Fruit fly (Drosophila melanogaster) whole organism, embryonic: ENCODE measurements around the gene CG1143.
A peak's percentile ranks its signal among the peaks of the same experiment; 100 is the strongest.

Experiments used
- Awh ChIP-seq: fragments of 200-800 bp; sonication (Bioruptor generic); IDR thresholded peaks from 2 replicates; pipeline ENCODE4, ENCODE4 v1.3.6; 2022; ENCODE audit warnings: missing biosample characterization, missing genetic modification characterization
- CG12104 ChIP-seq: fragments of 200-800 bp; sonication (Bioruptor generic); optimal IDR thresholded peaks from 3 replicates; lab custom pipeline; 2016; ENCODE audit warnings: missing biosample characterization, missing genetic modification characterization
- CG12236 ChIP-seq: fragments of 200-800 bp; sonication (Bioruptor generic); optimal IDR thresholded peaks from 2 replicates; lab custom pipeline; 2016; ENCODE audit warnings: missing biosample characterization, missing genetic modification characterization
- CG13287 ChIP-seq: fragments of 200-800 bp; sonication (Bioruptor generic); IDR thresholded peaks from 2 replicates; pipeline ENCODE4 v1.3.6; 2022; ENCODE audit warnings: missing biosample characterization, missing genetic modification characterization; ENCODE audit not compliant: partially characterized antibody
- CG13894 ChIP-seq: fragments of 200-800 bp; sonication (Bioruptor generic); optimal IDR thresholded peaks from 3 replicates; lab custom pipeline; 2018; ENCODE audit warnings: missing biosample characterization, mild to moderate bottlenecking, missing genetic modification characterization, moderate library complexity
- CG14965 ChIP-seq: fragments of 200-800 bp; sonication (Bioruptor generic); optimal IDR thresholded peaks from 2 replicates; lab custom pipeline; 2016; ENCODE audit warnings: missing biosample characterization, missing genetic modification characterization, borderline replicate concordance
- CG15601 ChIP-seq: fragments of 200-800 bp; sonication (Bioruptor generic); optimal IDR thresholded peaks from 3 replicates; lab custom pipeline; 2019; ENCODE audit warnings: missing biosample characterization, mild to moderate bottlenecking, missing genetic modification characterization, moderate library complexity
- CG1792 ChIP-seq: fragments of 200-800 bp; sonication (Bioruptor generic); optimal IDR thresholded peaks from 2 replicates; lab custom pipeline; 2016; ENCODE audit warnings: missing biosample characterization, missing genetic modification characterization
- CG18011 ChIP-seq: fragments of 200-800 bp; sonication (Bioruptor generic); optimal IDR thresholded peaks from 2 replicates; lab custom pipeline; 2017; ENCODE audit warnings: missing biosample characterization, missing genetic modification characterization, mild to moderate bottlenecking, moderate library complexity, missing genotype
- CG18599 ChIP-seq: fragments of 200-800 bp; sonication (Bioruptor generic); optimal IDR thresholded peaks from 3 replicates; lab custom pipeline; 2017; ENCODE audit warnings: missing biosample characterization, missing genetic modification characterization, mild to moderate bottlenecking, moderate library complexity, missing genetic modification reagents
- CG18619 ChIP-seq: fragments of 200-800 bp; sonication (Bioruptor generic); optimal IDR thresholded peaks from 3 replicates; lab custom pipeline; 2017; ENCODE audit warnings: missing biosample characterization, mild to moderate bottlenecking, missing genetic modification characterization
- CG31365 ChIP-seq: fragments of 200-800 bp; sonication (Bioruptor generic); optimal IDR thresholded peaks from 2 replicates; lab custom pipeline; 2018; ENCODE audit warnings: missing biosample characterization, mild to moderate bottlenecking, missing genetic modification characterization
- CG32767 ChIP-seq: fragments of 200-800 bp; sonication (Bioruptor generic); IDR thresholded peaks from 2 replicates; pipeline ENCODE4 v1.3.6; 2022; ENCODE audit warnings: missing biosample characterization, missing genetic modification characterization
- CG3847 ChIP-seq: fragments of 200-800 bp; sonication (Bioruptor generic); IDR thresholded peaks from 2 replicates; pipeline ENCODE4 v1.3.6; 2022; ENCODE audit warnings: missing biosample characterization, missing genetic modification characterization
- CG4328 ChIP-seq: fragments of 200-800 bp; sonication (Bioruptor generic); optimal IDR thresholded peaks from 3 replicates; lab custom pipeline; 2017; ENCODE audit warnings: missing biosample characterization, missing genetic modification reagents, missing genetic modification characterization
- CG6813 ChIP-seq: fragments of 200-800 bp; sonication (Bioruptor generic); optimal IDR thresholded peaks from 2 replicates; lab custom pipeline; 2017; ENCODE audit warnings: missing biosample characterization, missing genetic modification characterization, mild to moderate bottlenecking, moderate library complexity, missing genetic modification reagents
- CG7357 ChIP-seq: fragments of 200-800 bp; sonication (Bioruptor generic); IDR thresholded peaks from 3 replicates; pipeline ENCODE4 v1.3.6; 2022; ENCODE audit warnings: missing biosample characterization, missing genetic modification characterization
- CG8290 ChIP-seq, 3 experiments: fragments of 200-800 bp; sonication (Bioruptor generic); optimal IDR thresholded peaks; 2 replicates each; lab custom pipeline; 2016 to 2019; ENCODE audit warnings: missing biosample characterization in 3 of 3, missing genetic modification characterization in 3 of 3, mild to moderate bottlenecking in 2 of 3, moderate library complexity in 1 of 3
- CG8359 ChIP-seq: fragments of 200-800 bp; sonication (Bioruptor generic); optimal IDR thresholded peaks from 2 replicates; lab custom pipeline; 2017; ENCODE audit warnings: missing biosample characterization, mild to moderate bottlenecking, missing genetic modification characterization, borderline replicate concordance
- CG9609 ChIP-seq: fragments of 200-800 bp; sonication (Bioruptor generic); optimal IDR thresholded peaks from 3 replicates; lab custom pipeline; 2016; ENCODE audit warnings: missing biosample characterization, missing genetic modification characterization
- D19B ChIP-seq: fragments of 200-800 bp; sonication (Bioruptor generic); optimal IDR thresholded peaks from 2 replicates; lab custom pipeline; 2017; ENCODE audit warnings: missing biosample characterization, mild to moderate bottlenecking, missing genetic modification characterization
- E2f2 ChIP-seq: fragments of 200-800 bp; sonication (Bioruptor generic); IDR thresholded peaks from 2 replicates; pipeline ENCODE4 v1.3.6; 2022; ENCODE audit warnings: missing biosample characterization, missing genetic modification characterization
- Fer2 ChIP-seq: fragments of 200-800 bp; sonication (Bioruptor generic); optimal IDR thresholded peaks from 2 replicates; lab custom pipeline; 2018; ENCODE audit warnings: missing biosample characterization, mild to moderate bottlenecking, missing genetic modification characterization, moderate library complexity
- HLH4C ChIP-seq: fragments of 200-800 bp; sonication (Bioruptor generic); IDR thresholded peaks from 3 replicates; pipeline ENCODE4 v1.3.6; 2022; ENCODE audit warnings: missing biosample characterization, missing genetic modification characterization; ENCODE audit not compliant: partially characterized antibody
- Hand ChIP-seq: fragments of 200-800 bp; sonication (Bioruptor generic); optimal IDR thresholded peaks from 2 replicates; lab custom pipeline; 2017; ENCODE audit warnings: mild to moderate bottlenecking, missing biosample characterization, missing genetic modification reagents, missing genetic modification characterization
- MBD-R2 ChIP-seq: fragments of 200-800 bp; sonication (Bioruptor generic); IDR thresholded peaks from 2 replicates; pipeline ENCODE4 v1.3.6; 2022; ENCODE audit warnings: missing biosample characterization, missing genetic modification characterization
- Oaz ChIP-seq: fragments of 200-800 bp; sonication (Bioruptor generic); IDR thresholded peaks from 2 replicates; pipeline ENCODE4 v1.3.6; 2022; ENCODE audit warnings: missing biosample characterization, missing genetic modification characterization
- Poxn ChIP-seq: fragments of 200-800 bp; sonication (Bioruptor generic); IDR thresholded peaks from 2 replicates; pipeline ENCODE4 v1.3.6; 2022; ENCODE audit warnings: missing biosample characterization, missing genetic modification characterization
- Ravus ChIP-seq: fragments of 200-800 bp; sonication (Bioruptor generic); IDR thresholded peaks from 2 replicates; pipeline ENCODE4 v1.3.6; 2022; ENCODE audit warnings: missing biosample characterization, missing genetic modification characterization
- Sry-δ ChIP-seq: fragments of 200-800 bp; sonication (Bioruptor generic); optimal IDR thresholded peaks from 2 replicates; lab custom pipeline; 2016; ENCODE audit warnings: missing biosample characterization, missing genetic modification characterization
- Stat92E ChIP-seq, 3 experiments: fragments of >200 bp in 2 of 3; fragments of 200-800 bp in 1 of 3; sonication (Bioruptor generic) in 1 of 3; optimal IDR thresholded peaks; 2 replicates each; lab custom pipeline; 2017 to 2019; ENCODE audit warnings: missing biosample characterization in 3 of 3, missing genetic modification characterization in 3 of 3, mild to moderate bottlenecking in 1 of 3, moderate library complexity in 1 of 3
- abd-A ChIP-seq: fragments of 200-800 bp; sonication (Bioruptor generic); optimal IDR thresholded peaks from 3 replicates; lab custom pipeline; 2019; ENCODE audit warnings: missing biosample characterization, mild to moderate bottlenecking, missing genetic modification characterization, moderate library complexity
- ato ChIP-seq: fragments of 200-800 bp; sonication (Bioruptor generic); IDR thresholded peaks from 2 replicates; pipeline ENCODE4 v1.3.6; 2022; ENCODE audit warnings: missing biosample characterization, missing genetic modification characterization; ENCODE audit not compliant: partially characterized antibody
- bcd ChIP-seq: fragments of 200-800 bp; sonication (Bioruptor generic); optimal IDR thresholded peaks from 2 replicates; lab custom pipeline; 2017; ENCODE audit warnings: missing biosample characterization, mild to moderate bottlenecking, missing genetic modification characterization
- bowl ChIP-seq: fragments of 200-800 bp; sonication (Bioruptor generic); IDR thresholded peaks from 2 replicates; pipeline ENCODE4 v1.3.6; 2022; ENCODE audit warnings: missing biosample characterization, missing genetic modification characterization
- disco-r ChIP-seq: fragments of 200-800 bp; sonication (Bioruptor generic); optimal IDR thresholded peaks from 2 replicates; lab custom pipeline; 2016; ENCODE audit warnings: missing biosample characterization, missing genetic modification characterization
- hth ChIP-seq: fragments of >200 bp; optimal IDR thresholded peaks from 2 replicates; lab custom pipeline; 2017; ENCODE audit warnings: inconsistent platforms
- ken ChIP-seq: fragments of 200-800 bp; sonication (Bioruptor generic); IDR thresholded peaks from 3 replicates; pipeline ENCODE4 v1.3.6; 2022; ENCODE audit warnings: missing biosample characterization, missing genetic modification characterization
- klu ChIP-seq: fragments of 200-800 bp; sonication (Bioruptor generic); IDR thresholded peaks from 2 replicates; pipeline ENCODE4 v1.3.6; 2022; ENCODE audit warnings: missing biosample characterization, missing genetic modification characterization
- kni ChIP-seq: fragments of 200-800 bp; sonication (Bioruptor generic); optimal IDR thresholded peaks from 3 replicates; lab custom pipeline; 2017; ENCODE audit warnings: mild to moderate bottlenecking, missing biosample characterization, missing genetic modification reagents, missing genetic modification characterization
- lola ChIP-seq, 3 experiments: fragments of >200 bp in 2 of 3; fragments of 200-800 bp in 1 of 3; sonication (Bioruptor generic) in 1 of 3; optimal IDR thresholded peaks; 2 replicates each; lab custom pipeline; 2017 to 2019; ENCODE audit warnings: missing biosample characterization in 3 of 3, missing genetic modification characterization in 3 of 3, mild to moderate bottlenecking in 1 of 3, moderate library complexity in 1 of 3
- oc ChIP-seq: fragments of 200-800 bp; sonication (Bioruptor generic); optimal IDR thresholded peaks from 2 replicates; lab custom pipeline; 2018; ENCODE audit warnings: missing biosample characterization, mild to moderate bottlenecking, missing genetic modification characterization, moderate library complexity
- pb ChIP-seq: fragments of 200-800 bp; sonication (Bioruptor generic); optimal IDR thresholded peaks from 3 replicates; lab custom pipeline; 2016; ENCODE audit warnings: missing biosample characterization, missing genetic modification characterization
- phol ChIP-seq: fragments of 200-800 bp; sonication (Bioruptor generic); optimal IDR thresholded peaks from 3 replicates; lab custom pipeline; 2018; ENCODE audit warnings: missing biosample characterization, mild to moderate bottlenecking, missing genetic modification characterization, moderate library complexity
- prd ChIP-seq, 3 experiments: fragments of >200 bp in 2 of 3; fragments of 200-800 bp in 1 of 3; sonication (Bioruptor generic) in 1 of 3; optimal IDR thresholded peaks in 2 of 3; IDR thresholded peaks in 1 of 3; 2 replicates in 2 of 3; 3 replicates in 1 of 3; pipeline versions ENCODE4 v1.3.6 to Lab custom; 2017 to 2022; ENCODE audit warnings: missing biosample characterization in 1 of 3, missing genetic modification characterization in 1 of 3
- slou ChIP-seq: fragments of 200-800 bp; sonication (Bioruptor generic); optimal IDR thresholded peaks from 3 replicates; lab custom pipeline; 2016; ENCODE audit warnings: missing biosample characterization, missing genetic modification characterization
- toy ChIP-seq: fragments of 200-800 bp; sonication (Bioruptor generic); IDR thresholded peaks from 2 replicates; pipeline ENCODE4 v1.3.6; 2022; ENCODE audit warnings: missing biosample characterization, missing genetic modification characterization

CG1143 gene

DNA sequence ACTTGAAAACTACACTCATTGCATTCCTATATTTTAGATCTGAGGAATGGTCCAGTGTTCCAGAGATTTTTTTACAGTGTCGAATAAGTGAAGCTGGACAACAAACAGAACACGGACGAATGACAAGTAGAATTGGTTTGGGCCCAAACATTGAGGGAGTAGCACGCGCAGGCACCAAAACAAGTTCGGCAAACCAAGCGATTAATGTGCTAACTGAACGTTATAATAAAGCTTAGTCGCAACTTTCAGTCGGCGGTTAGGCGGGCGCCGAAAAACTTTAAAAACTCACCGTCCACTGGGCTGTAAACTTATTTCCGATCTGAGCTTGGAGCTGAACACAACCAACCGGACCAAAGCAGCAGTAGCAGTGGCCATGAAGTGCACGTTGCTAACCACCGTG lies at the start of gene CG1143:
TSS of gene CG1143 (plus strand) at position 301 of the 400 bp plus-strand sequence.
- TF ChIP-seq abd-A (no peak), CG13894 (no peak), lola (GFP tag; optimal IDR thresholded peaks at IDR 0.05; lab: Kevin White, UChicago) (no peak), CG18599 (no peak), CG12104 (GFP tag; lab: Kevin White, UChicago) (no peak), Fer2 (tag; lab: Kevin White, UChicago) (no peak), klu (GFP tag; lab: Robert Waterston, UW) (no peak), Hand (GFP tag; lab: Kevin White, UChicago) (no peak), CG3847 (GFP tag; lab: Robert Waterston, UW) (no peak), MBD-R2 (GFP tag; lab: Robert Waterston, UW) (no peak)

dm6 chr3L:2595481-2595880 lies 49.7 kb upstream of the CG1143 start, which contains the start of gene CG16984:
CG16984 (plus strand) TSS chr3L:2595781.
- TF ChIP-seq D19B (no peak), CG15601 (tag; lab: Kevin White, UChicago) (no peak), ato (no peak), pb (GFP tag; lab: Kevin White, UChicago) (no peak), ken (no peak), CG18011 (GFP tag; lab: Kevin White, UChicago) (no peak), prd (optimal IDR thresholded peaks at IDR 0.05; lab: Kevin White, UChicago) (no peak), prd (GFP tag; IDR thresholded peaks at IDR 0.05; lab: Robert Waterston, UW) (no peak), slou (GFP tag; lab: Kevin White, UChicago) (no peak), CG12236 (GFP tag; lab: Kevin White, UChicago) (no peak), kni (GFP tag; lab: Kevin White, UChicago) (no peak), Ravus (GFP tag; lab: Robert Waterston, UW) (no peak), E2f2 (GFP tag; lab: Robert Waterston, UW) (no peak), toy (GFP tag; lab: Robert Waterston, UW) (no peak), Stat92E (GFP tag; optimal IDR thresholded peaks at IDR 0.05; lab: Kevin White, UChicago) (no peak), CG14965 (GFP tag; lab: Kevin White, UChicago) (no peak), disco-r (GFP tag; lab: Kevin White, UChicago) (no peak)

dm6 chr3L:2599214-2599730 lies 45.9 kb upstream of the CG1143 start, which contains the start of the genes CG16985 and CG12182:
CG16985 (plus strand) TSS chr3L:2599297.
CG12182 (minus strand) TSS chr3L:2599579.
- TF ChIP-seq CG6813 (GFP tag; lab: Kevin White, UChicago) (no peak), HLH4C (GFP tag; lab: Robert Waterston, UW) (peak; percentile 49; the same call in 1 of the 3 replicates), bcd (GFP tag; lab: Kevin White, UChicago) (no peak), hth (no peak), CG31365 (no peak), oc (tag; lab: Kevin White, UChicago) (no peak), CG8359 (GFP tag; lab: Kevin White, UChicago) (no peak), Sry-δ (GFP tag; lab: Kevin White, UChicago) (peak; percentile 84), CG4328 (GFP tag; lab: Kevin White, UChicago) (no peak), Oaz (GFP tag; lab: Robert Waterston, UW) (no peak), CG18619 (GFP tag; lab: Kevin White, UChicago) (no peak), CG8290 (GFP tag; optimal IDR thresholded peaks at IDR 0.05; lab: Kevin White, UChicago) (no peak), CG8290 (tag; optimal IDR thresholded peaks at IDR 0.05; lab: Kevin White, UChicago) (no peak), CG1792 (GFP tag; lab: Kevin White, UChicago) (no peak), Awh (GFP tag; lab: Robert Waterston, UW) (no peak), CG12236 (GFP tag; lab: Kevin White, UChicago) (no peak), CG9609 (GFP tag; lab: Kevin White, UChicago) (no peak), phol (tag; lab: Kevin White, UChicago) (peak; percentile 68), CG7357 (GFP tag; lab: Robert Waterston, UW) (0 out of 3 replicates have a peak, but pooled peaks have one; percentile 19), CG32767 (GFP tag; lab: Robert Waterston, UW) (no peak), CG13287 (peak; percentile 46; the same call in 1 of the 2 replicates), bowl (no peak), Poxn (no peak)
